Worm (Caenorhabditis elegans): ENCODE data around the gene C02F12.8.

ce11 chrX:3701861-3702260, 8.8 kb upstream of the C02F12.8 start:
- TF ChIP-seq tbx-11 (GFP tag; IDR thresholded peaks at IDR 0.05) = no peak
- TF ChIP-seq ceh-36 (tag; optimal IDR thresholded peaks at IDR 0.05) = no peak
- no peak for TF ChIP-seq hmg-4 (GFP tag; optimal IDR thresholded peaks at IDR 0.05)
- TF ChIP-seq ama-1 (optimal IDR thresholded peaks at IDR 0.05) = no peak

Measured in whole organism, early embryonic.